Fruit fly (Drosophila melanogaster) Kc167 (cell line): ENCODE measurements around the gene bchs.

Source experiments
- Myc ChIP-seq: fragments of >200 bp; optimal IDR thresholded peaks from 2 replicates; lab custom pipeline; 2017; ENCODE audit warnings: missing external identifiers
- psq ChIP-seq: fragments of >200 bp; optimal IDR thresholded peaks from 2 replicates; lab custom pipeline; 2017; ENCODE audit warnings: missing external identifiers
- ttk ChIP-seq: sonication (Bioruptor generic); optimal IDR thresholded peaks from 2 replicates; lab custom pipeline; 2017; ENCODE audit warnings: missing external identifiers

- TF ChIP-seq psq (lab: Kevin White, UChicago): no peak
- no peak for TF ChIP-seq Myc (lab: Kevin White, UChicago)
- TF ChIP-seq ttk (lab: Kevin White, UChicago): no peak
These were observed 20.4 kb downstream of the bchs start for dm6 chr2L:5927363-5927762.
